Fruit fly (Drosophila melanogaster): ENCODE results near the gene Kaz1-ORFB.

dm6 chr3L:217480-218118, 1.2 kb downstream of the Kaz1-ORFB start, which contains the start of gene CG13877:
- TF ChIP-seq Dll (optimal IDR thresholded peaks at IDR 0.05) (no peak), pan (optimal IDR thresholded peaks at IDR 0.05) (no peak), usp (GFP tag; optimal IDR thresholded peaks at IDR 0.05) (no peak)
